Fruit fly (Drosophila melanogaster): Measurements from ENCODE around the gene jp.

The jp gene

DNA sequence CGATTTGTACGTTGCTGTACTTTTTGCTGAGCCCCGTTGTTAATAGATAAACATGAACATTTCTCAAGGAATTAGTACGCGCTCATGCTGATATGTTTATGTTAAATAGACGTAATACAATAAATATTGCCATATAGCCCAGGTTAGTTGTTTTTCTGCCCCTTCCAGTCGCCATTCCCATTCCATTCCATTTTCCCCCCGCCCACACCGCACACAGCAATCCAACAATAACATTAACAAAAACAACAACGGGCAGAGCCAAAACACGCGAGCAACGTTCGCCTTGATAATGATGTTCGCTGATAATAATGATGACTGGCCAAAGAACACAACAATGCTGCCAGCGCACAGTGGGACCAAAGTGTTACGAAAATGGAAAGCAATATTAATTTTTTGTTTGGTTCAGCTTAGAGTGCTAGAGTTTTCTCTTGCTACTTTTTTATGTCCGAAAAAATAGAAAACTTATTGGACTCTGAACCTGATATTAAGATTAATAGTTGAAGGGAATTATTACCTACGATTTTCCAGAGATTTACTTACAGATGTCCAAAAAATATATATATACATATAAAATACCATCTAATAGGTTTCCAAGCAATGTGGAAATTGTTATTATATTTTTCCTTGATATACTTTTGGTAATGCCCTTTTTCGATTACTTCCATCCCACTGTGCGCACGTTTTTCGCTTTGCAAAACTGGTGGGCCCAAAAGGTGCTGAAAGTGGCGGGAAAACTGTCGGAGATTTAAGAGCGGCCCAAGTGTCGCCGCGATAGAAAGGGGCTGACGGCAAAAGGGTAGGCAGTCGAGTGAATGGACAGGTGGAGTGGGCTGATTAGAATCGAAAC, 3.3 kb upstream of the jp start (continued):
- peak; percentile 62 for TF ChIP-seq CG17802 (tag; optimal IDR thresholded peaks at IDR 0.05)
- TF ChIP-seq CG12391 (tag; optimal IDR thresholded peaks at IDR 0.05) = peak; percentile 97
- peak; percentile 42 for TF ChIP-seq kni (GFP tag; optimal IDR thresholded peaks at IDR 0.05)
- peak; percentile 45; the same call in 1 of the 2 replicates for TF ChIP-seq Adf1 (GFP tag; IDR thresholded peaks at IDR 0.05)
- TF ChIP-seq lola (GFP tag; optimal IDR thresholded peaks at IDR 0.05) = peak in 1 of 3 experiments; percentile 95
- TF ChIP-seq crp (GFP tag; optimal IDR thresholded peaks at IDR 0.05) = peak; percentile 9 to 64
- no peak for TF ChIP-seq yki (optimal IDR thresholded peaks at IDR 0.05)
- TF ChIP-seq klu (GFP tag; IDR thresholded peaks at IDR 0.05) = peak; percentile 86
- TF ChIP-seq ase (GFP tag; IDR thresholded peaks at IDR 0.05) = peak; percentile 86
- TF ChIP-seq sug (tag; optimal IDR thresholded peaks at IDR 0.05) = peak; percentile 94
- TF ChIP-seq CG14050 (GFP tag; IDR thresholded peaks at IDR 0.05) = peak; percentile 79
- peak; percentile 59 for TF ChIP-seq CG1792 (GFP tag; optimal IDR thresholded peaks at IDR 0.05)
- TF ChIP-seq wek (GFP tag; optimal IDR thresholded peaks at IDR 0.05) = peak; percentile 66
- no peak for TF ChIP-seq Optix (GFP tag; IDR thresholded peaks at IDR 0.05)
- TF ChIP-seq zen (tag; optimal IDR thresholded peaks at IDR 0.05) = peak; percentile 96
- TF ChIP-seq ci (GFP tag; IDR thresholded peaks at IDR 0.05) = peak; percentile 81
- peak; percentile 74 for TF ChIP-seq CG4730 (GFP tag; IDR thresholded peaks at IDR 0.05)
- peak; percentile 92 for TF ChIP-seq Spps (tag; optimal IDR thresholded peaks at IDR 0.05)
- TF ChIP-seq pb (GFP tag; optimal IDR thresholded peaks at IDR 0.05) = peak; percentile 71
- no peak for TF ChIP-seq Tbp (GFP tag; optimal IDR thresholded peaks at IDR 0.05)
- TF ChIP-seq her (GFP tag; optimal IDR thresholded peaks at IDR 0.05) = peak; percentile 74
- TF ChIP-seq sens (GFP tag) = peak; percentile 96
- peak; percentile 88 for TF ChIP-seq CG33557 (GFP tag; optimal IDR thresholded peaks at IDR 0.05)
- peak; percentile 98 for TF ChIP-seq CG30403 (GFP tag; optimal IDR thresholded peaks at IDR 0.05)
- TF ChIP-seq usp (GFP tag; optimal IDR thresholded peaks at IDR 0.05) = no peak
- peak; percentile 96 for TF ChIP-seq CG10979 (tag; optimal IDR thresholded peaks at IDR 0.05)
- peak; percentile 44; the same call in 1 of the 2 replicates for TF ChIP-seq Lim3 (GFP tag; IDR thresholded peaks at IDR 0.05)
- TF ChIP-seq CG15011 (GFP tag; optimal IDR thresholded peaks at IDR 0.05) = peak; percentile 95
- TF ChIP-seq CG11723 (GFP tag; optimal IDR thresholded peaks at IDR 0.05) = peak; percentile 93
- TF ChIP-seq Camta (GFP tag; optimal IDR thresholded peaks at IDR 0.05) = peak; percentile 83
- TF ChIP-seq CG8924 (tag; optimal IDR thresholded peaks at IDR 0.05) = peak; percentile 98
- peak; percentile 80 for TF ChIP-seq Dad (GFP tag; optimal IDR thresholded peaks at IDR 0.05)
- peak; percentile 85 for TF ChIP-seq Dip3 (GFP tag; optimal IDR thresholded peaks at IDR 0.05)
- TF ChIP-seq CG15696 (tag; optimal IDR thresholded peaks at IDR 0.05) = peak; percentile 92
- TF ChIP-seq CG31441 (GFP tag; IDR thresholded peaks at IDR 0.05) = peak; percentile 99
- peak; percentile 94 for TF ChIP-seq lbe (GFP tag; optimal IDR thresholded peaks at IDR 0.05)
- TF ChIP-seq CG2116 (GFP tag; optimal IDR thresholded peaks at IDR 0.05) = peak; percentile 81
- peak; percentile 44 for TF ChIP-seq pros (GFP tag; optimal IDR thresholded peaks at IDR 0.05)
- TF ChIP-seq Abd-B (GFP tag; optimal IDR thresholded peaks at IDR 0.05) = peak; percentile 96
- TF ChIP-seq dmrt11E (tag; optimal IDR thresholded peaks at IDR 0.05) = peak; percentile 93
- TF ChIP-seq abd-A (tag; optimal IDR thresholded peaks at IDR 0.05) = peak; percentile 71
- peak; percentile 82 for TF ChIP-seq CG31224 (GFP tag; IDR thresholded peaks at IDR 0.05)
- peak; percentile 52 for TF ChIP-seq ftz-f1 (GFP tag; optimal IDR thresholded peaks at IDR 0.05)
- TF ChIP-seq Fer2 (tag; optimal IDR thresholded peaks at IDR 0.05) = peak; percentile 90
- peak; percentile 80 for TF ChIP-seq Antp (GFP tag; optimal IDR thresholded peaks at IDR 0.05)
- peak; percentile 77 for TF ChIP-seq Mes4 (GFP tag; optimal IDR thresholded peaks at IDR 0.05)
- peak; percentile 89 for TF ChIP-seq CG8281 (tag; optimal IDR thresholded peaks at IDR 0.05)
- no peak for TF ChIP-seq CG2129 (GFP tag; IDR thresholded peaks at IDR 0.05; ENCODE audit: partially characterized antibody)
- TF ChIP-seq CG18764 (GFP tag; optimal IDR thresholded peaks at IDR 0.05) = peak; percentile 92

All from whole organism, embryonic.